Fruit fly (Drosophila melanogaster): ENCODE data around the gene dod.

DNA sequence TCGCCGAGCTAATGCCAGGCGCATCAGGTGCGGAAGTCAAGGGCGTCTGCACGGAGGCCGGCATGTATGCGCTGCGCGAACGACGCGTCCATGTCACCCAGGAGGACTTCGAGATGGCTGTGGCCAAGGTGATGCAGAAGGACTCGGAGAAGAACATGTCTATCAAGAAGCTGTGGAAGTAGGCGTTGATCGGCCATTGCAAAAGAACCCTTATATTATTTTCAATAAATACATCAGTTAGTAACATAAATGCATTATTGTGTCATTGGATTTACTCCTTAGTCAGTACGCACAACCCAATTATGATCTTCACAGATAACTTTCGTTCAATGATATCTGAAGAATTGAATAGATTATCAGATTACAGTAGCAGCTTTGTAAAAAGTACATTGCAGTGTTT is 27.7 kb upstream of the dod start, which contains the start of gene CG1801:
- TF ChIP-seq GATAd (GFP tag; optimal IDR thresholded peaks at IDR 0.05) (no peak), OdsH (GFP tag; optimal IDR thresholded peaks at IDR 0.05) (no peak), Myc (optimal IDR thresholded peaks at IDR 0.05) (no peak), woc (GFP tag; optimal IDR thresholded peaks at IDR 0.05) (no peak), HLH106 (tag; optimal IDR thresholded peaks at IDR 0.05) (no peak)
